Worm (Caenorhabditis elegans): ENCODE data around the gene ZK632.10.

Gene ZK632.10

ce11 chrIII:9802045-9802444 lies 25.5 kb downstream of the ZK632.10 start (continued):
- TF ChIP-seq ztf-28 (GFP tag; IDR thresholded peaks at IDR 0.05) = no peak
- TF ChIP-seq T07F8.4 (tag; optimal IDR thresholded peaks at IDR 0.05) = no peak
- TF ChIP-seq mxl-1 (tag; optimal IDR thresholded peaks at IDR 0.05) = no peak
- no peak for TF ChIP-seq egrh-3 (GFP tag; IDR thresholded peaks at IDR 0.05)
- no peak for TF ChIP-seq F10E7.11 (tag; optimal IDR thresholded peaks at IDR 0.05)
- no peak for TF ChIP-seq rcor-1 (GFP tag; IDR thresholded peaks at IDR 0.05)
- no peak for TF ChIP-seq zim-3 (tag; optimal IDR thresholded peaks at IDR 0.05)
- TF ChIP-seq tbp1 (GFP tag; optimal IDR thresholded peaks at IDR 0.05) = no peak
- TF ChIP-seq hsf-1 (GFP tag; IDR thresholded peaks at IDR 0.05) = peak; percentile 53; the same call in 1 of the 2 replicates
- no peak for TF ChIP-seq mcd-1 (GFP tag; IDR thresholded peaks at IDR 0.05)
- no peak for TF ChIP-seq ama-1 (optimal IDR thresholded peaks at IDR 0.05)
- TF ChIP-seq ama-1 (GFP tag; optimal IDR thresholded peaks at IDR 0.05) = no peak
- peak; percentile 4 for TF ChIP-seq athp-1 (tag; optimal IDR thresholded peaks at IDR 0.05)
- no peak for TF ChIP-seq bed-1 (GFP tag; IDR thresholded peaks at IDR 0.05)
- no peak for TF ChIP-seq D2030.7 (GFP tag; IDR thresholded peaks at IDR 0.05)
- 0 out of 2 replicates have a peak, but pooled peaks have one; percentile 21 for TF ChIP-seq Y79H2A.3 (GFP tag; conservative IDR thresholded peaks at IDR 0.05)
- no peak for TF ChIP-seq nhr-90 (tag; optimal IDR thresholded peaks at IDR 0.05)
- TF ChIP-seq hrde-1 (tag; optimal IDR thresholded peaks at IDR 0.05; ENCODE audit: borderline replicate concordance) = peak; percentile 2
- TF ChIP-seq Y53F4B.3 (GFP tag; IDR thresholded peaks at IDR 0.05) = no peak
- TF ChIP-seq rec-8 (tag; optimal IDR thresholded peaks at IDR 0.05) = no peak
- TF ChIP-seq madf-3 (GFP tag; IDR thresholded peaks at IDR 0.05) = no peak
- TF ChIP-seq ceh-79 (tag; optimal IDR thresholded peaks at IDR 0.05) = no peak
- TF ChIP-seq Y95B8A.8 (GFP tag; IDR thresholded peaks at IDR 0.05) = 0 out of 2 replicates have a peak, but pooled peaks have one; percentile 67
- no peak for TF ChIP-seq lag-1 (GFP tag; IDR thresholded peaks at IDR 0.05)
- no peak for TF ChIP-seq F37B4.10 (GFP tag; IDR thresholded peaks at IDR 0.05)
- no peak for TF ChIP-seq nhr-179 (tag; optimal IDR thresholded peaks at IDR 0.05)
- no peak for TF ChIP-seq K12H6.12 (tag; optimal IDR thresholded peaks at IDR 0.05)
- no peak for TF ChIP-seq unc-62 (GFP tag; optimal IDR thresholded peaks at IDR 0.05)
- TF ChIP-seq B0035.1 (tag; optimal IDR thresholded peaks at IDR 0.05) = no peak
- TF ChIP-seq F49E8.2 (tag; optimal IDR thresholded peaks at IDR 0.05; ENCODE audit: insufficient read depth) = peak; percentile 9
- TF ChIP-seq nhr-27 (tag; optimal IDR thresholded peaks at IDR 0.05) = no peak
- no peak for TF ChIP-seq C06A6.2 (GFP tag; conservative IDR thresholded peaks at IDR 0.05)
- no peak for TF ChIP-seq gei-17 (GFP tag; optimal IDR thresholded peaks at IDR 0.05)
- no peak for TF ChIP-seq Y67H2A.10 (GFP tag; conservative IDR thresholded peaks at IDR 0.05)
- TF ChIP-seq snpc-1.1 (tag; optimal IDR thresholded peaks at IDR 0.05; ENCODE audit: insufficient read depth) = no peak
- no peak for TF ChIP-seq snpc-1.3 (tag; optimal IDR thresholded peaks at IDR 0.05; ENCODE audit: insufficient read depth)
- TF ChIP-seq snpc-3.4 (tag; optimal IDR thresholded peaks at IDR 0.05) = no peak
- no peak for TF ChIP-seq F39B2.1 (GFP tag; IDR thresholded peaks at IDR 0.05)
- no peak for TF ChIP-seq ztf-25 (GFP tag; IDR thresholded peaks at IDR 0.05)
- TF ChIP-seq lin-54 (GFP tag; optimal IDR thresholded peaks at IDR 0.05) = no peak
- TF ChIP-seq mel-28 (tag; optimal IDR thresholded peaks at IDR 0.05; ENCODE audit: borderline replicate concordance) = no peak
- no peak for TF ChIP-seq T26A5.8 (tag; optimal IDR thresholded peaks at IDR 0.05)
- no peak for TF ChIP-seq ztf-26 (tag; optimal IDR thresholded peaks at IDR 0.05)
- no peak for TF ChIP-seq egl-44 (GFP tag; IDR thresholded peaks at IDR 0.05)
- no peak for TF ChIP-seq ztf-22 (GFP tag; optimal IDR thresholded peaks at IDR 0.05)
- no peak for TF ChIP-seq dpl-1 (GFP tag; optimal IDR thresholded peaks at IDR 0.05)
- no peak for TF ChIP-seq die-1 (tag; optimal IDR thresholded peaks at IDR 0.05)
- TF ChIP-seq mes-4 (tag; optimal IDR thresholded peaks at IDR 0.05) = no peak
- TF ChIP-seq hlh-12 (tag; optimal IDR thresholded peaks at IDR 0.05) = no peak
- TF ChIP-seq efl-1 (GFP tag; optimal IDR thresholded peaks at IDR 0.05) = no peak

All from whole organism, young adult.